Worm (Caenorhabditis elegans) whole organism, late embryonic: ENCODE measurements around the gene swt-1.

Source experiments
- C08G9.2 ChIP-seq: sonication (generic microtip); optimal IDR thresholded peaks from 2 replicates; lab custom pipeline; 2016; ENCODE audit warnings: mild to moderate bottlenecking, missing genetic modification characterization, moderate library complexity, missing compliant biosample characterization
- elt-2 ChIP-seq: sonication (generic microtip); optimal IDR thresholded peaks from 2 replicates; lab custom pipeline; 2016; ENCODE audit warnings: missing genetic modification reagents, missing genetic modification characterization, missing compliant biosample characterization
- ets-4 ChIP-seq: sonication (generic microtip); optimal IDR thresholded peaks from 2 replicates; lab custom pipeline; 2016; ENCODE audit warnings: missing genetic modification characterization, missing compliant biosample characterization
- fax-1 ChIP-seq: sonication (generic microtip); optimal IDR thresholded peaks from 2 replicates; lab custom pipeline; 2016; ENCODE audit warnings: missing genotype, missing genetic modification characterization, missing compliant biosample characterization
- madf-2 ChIP-seq: sonication (generic microtip); optimal IDR thresholded peaks from 2 replicates; lab custom pipeline; 2017; ENCODE audit warnings: missing genetic modification characterization, missing compliant biosample characterization
- nhr-11 ChIP-seq: fragments of 150-350 bp; optimal IDR thresholded peaks from 2 replicates; lab custom pipeline; 2014; ENCODE audit warnings: missing biosample characterization, missing genetic modification characterization
- pha-2 ChIP-seq: sonication (generic microtip); optimal IDR thresholded peaks from 2 replicates; lab custom pipeline; 2017; ENCODE audit warnings: mild to moderate bottlenecking, missing genetic modification characterization, missing compliant biosample characterization
- pqm-1 ChIP-seq: sonication (generic microtip); optimal IDR thresholded peaks from 2 replicates; lab custom pipeline; 2016; ENCODE audit warnings: missing genetic modification characterization, missing compliant biosample characterization
- sox-4 ChIP-seq: sonication (generic microtip); optimal IDR thresholded peaks from 2 replicates; lab custom pipeline; 2017; ENCODE audit warnings: mild to moderate bottlenecking, missing genetic modification characterization, inconsistent platforms, missing compliant biosample characterization

- TF ChIP-seq C08G9.2 (tag; lab: Kevin White, UChicago) (no peak), nhr-11 (tag; lab: Kevin White, UChicago) (no peak), pqm-1 (no peak), pha-2 (tag; lab: Kevin White, UChicago) (no peak), madf-2 (no peak), fax-1 (no peak), elt-2 (tag; lab: Kevin White, UChicago) (no peak), sox-4 (tag; lab: Kevin White, UChicago) (no peak), ets-4 (tag; lab: Kevin White, UChicago) (no peak)
These were observed 34.0 kb upstream of the swt-1 start, which contains the start of gene srh-282 for ce11 chrIV:273299-273698.
